Fruit fly (Drosophila melanogaster) whole organism, embryonic: ENCODE results near the gene CG13041.

ENCODE experiments used
- CG11695 ChIP-seq: fragments of 200-800 bp; sonication (Bioruptor generic); IDR thresholded peaks from 3 replicates; pipeline ENCODE4 v1.3.6; 2022; ENCODE audit warnings: missing biosample characterization, missing genetic modification characterization
- CG12236 ChIP-seq: fragments of 200-800 bp; sonication (Bioruptor generic); optimal IDR thresholded peaks from 2 replicates; lab custom pipeline; 2016; ENCODE audit warnings: missing biosample characterization, missing genetic modification characterization
- CG13123 ChIP-seq: fragments of 200-800 bp; sonication (Bioruptor generic); optimal IDR thresholded peaks from 2 replicates; lab custom pipeline; 2016; ENCODE audit warnings: missing biosample characterization, missing genetic modification characterization
- CG13424 ChIP-seq: fragments of 200-800 bp; sonication (Bioruptor generic); optimal IDR thresholded peaks from 2 replicates; lab custom pipeline; 2019; ENCODE audit warnings: missing biosample characterization, mild to moderate bottlenecking, missing genetic modification characterization, moderate library complexity
- CG14014 ChIP-seq: fragments of 200-800 bp; sonication (Bioruptor generic); IDR thresholded peaks from 2 replicates; pipeline ENCODE4 v1.3.6; 2022; ENCODE audit warnings: missing biosample characterization, missing genetic modification characterization
- CG14050 ChIP-seq: fragments of 200-800 bp; sonication (Bioruptor generic); IDR thresholded peaks from 3 replicates; pipeline ENCODE4 v1.3.6; 2022; ENCODE audit warnings: missing biosample characterization, missing genetic modification characterization
- CG14441 ChIP-seq: fragments of 200-800 bp; sonication (Bioruptor generic); IDR thresholded peaks from 2 replicates; pipeline ENCODE4 v1.3.6; 2022; ENCODE audit warnings: missing biosample characterization, missing genetic modification characterization
- CG16779 ChIP-seq: fragments of 200-800 bp; sonication (Bioruptor generic); IDR thresholded peaks from 2 replicates; pipeline ENCODE4 v1.3.6; 2022; ENCODE audit warnings: missing biosample characterization, missing genetic modification characterization
- CG17328 ChIP-seq: fragments of 200-800 bp; sonication (Bioruptor generic); IDR thresholded peaks from 2 replicates; pipeline ENCODE4 v1.3.6; 2022; ENCODE audit warnings: missing biosample characterization, missing genetic modification characterization
- CG17829 ChIP-seq: fragments of 200-800 bp; optimal IDR thresholded peaks from 2 replicates; lab custom pipeline; 2019; ENCODE audit warnings: missing biosample characterization, mild to moderate bottlenecking, missing genetic modification characterization, moderate library complexity
- CG1792 ChIP-seq: fragments of 200-800 bp; sonication (Bioruptor generic); optimal IDR thresholded peaks from 2 replicates; lab custom pipeline; 2016; ENCODE audit warnings: missing biosample characterization, missing genetic modification characterization
- CG18599 ChIP-seq: fragments of 200-800 bp; sonication (Bioruptor generic); optimal IDR thresholded peaks from 3 replicates; lab custom pipeline; 2017; ENCODE audit warnings: missing biosample characterization, missing genetic modification characterization, mild to moderate bottlenecking, moderate library complexity, missing genetic modification reagents
- CG2889 ChIP-seq: fragments of 200-800 bp; sonication (Bioruptor generic); IDR thresholded peaks from 3 replicates; pipeline ENCODE4 v1.3.6; 2022; ENCODE audit warnings: missing biosample characterization, missing genetic modification characterization
- CG33557 ChIP-seq: fragments of 200-800 bp; sonication (Bioruptor generic); optimal IDR thresholded peaks from 2 replicates; lab custom pipeline; 2019; ENCODE audit warnings: missing biosample characterization, mild to moderate bottlenecking, missing genetic modification characterization, moderate library complexity
- CG3847 ChIP-seq: fragments of 200-800 bp; sonication (Bioruptor generic); IDR thresholded peaks from 2 replicates; pipeline ENCODE4 v1.3.6; 2022; ENCODE audit warnings: missing biosample characterization, missing genetic modification characterization
- CG43689 ChIP-seq: fragments of 200-800 bp; sonication (Bioruptor generic); IDR thresholded peaks from 2 replicates; pipeline ENCODE4 v1.3.6; 2022; ENCODE audit warnings: missing biosample characterization, missing genetic modification characterization
- CG4820 ChIP-seq: fragments of 200-800 bp; sonication (Bioruptor generic); optimal IDR thresholded peaks from 3 replicates; lab custom pipeline; 2016; ENCODE audit warnings: missing biosample characterization, missing genetic modification characterization
- CG5953 ChIP-seq: fragments of 200-800 bp; sonication (Bioruptor generic); IDR thresholded peaks from 2 replicates; pipeline ENCODE4 v1.3.6; 2022; ENCODE audit warnings: missing biosample characterization, missing genetic modification characterization
- CG6175 ChIP-seq: fragments of 200-800 bp; sonication (Bioruptor generic); IDR thresholded peaks from 3 replicates; pipeline ENCODE4 v1.3.6; 2022; ENCODE audit warnings: missing biosample characterization, missing genetic modification characterization
- CG7372 ChIP-seq: fragments of 200-800 bp; sonication (Bioruptor generic); IDR thresholded peaks from 2 replicates; pipeline ENCODE4 v1.3.6; 2022; ENCODE audit warnings: missing biosample characterization, missing genetic modification characterization
- CG7987 ChIP-seq: fragments of 200-800 bp; sonication (Bioruptor generic); optimal IDR thresholded peaks from 2 replicates; lab custom pipeline; 2018; ENCODE audit warnings: missing biosample characterization, mild to moderate bottlenecking, missing genetic modification characterization, moderate library complexity
- CG8089 ChIP-seq: fragments of 200-800 bp; sonication (Bioruptor generic); optimal IDR thresholded peaks from 3 replicates; lab custom pipeline; 2016; ENCODE audit warnings: missing biosample characterization, missing genetic modification characterization
- CG9817 ChIP-seq: fragments of 200-800 bp; sonication (Bioruptor generic); optimal IDR thresholded peaks from 2 replicates; lab custom pipeline; 2018; ENCODE audit warnings: missing biosample characterization, mild to moderate bottlenecking, missing genetic modification characterization, moderate library complexity
- CG9932 ChIP-seq: fragments of 200-800 bp; sonication (Bioruptor generic); IDR thresholded peaks from 2 replicates; pipeline ENCODE4 v1.3.6; 2022; ENCODE audit warnings: missing biosample characterization, missing genetic modification characterization
- CHES-1-like ChIP-seq: fragments of 200-800 bp; sonication (Bioruptor generic); optimal IDR thresholded peaks from 2 replicates; lab custom pipeline; 2016; ENCODE audit warnings: missing biosample characterization, missing genetic modification characterization
- Camta ChIP-seq: fragments of 200-800 bp; sonication (Bioruptor generic); optimal IDR thresholded peaks from 2 replicates; lab custom pipeline; 2016; ENCODE audit warnings: missing biosample characterization, missing genetic modification characterization
- Eip74EF ChIP-seq, 2 experiments: fragments of 200-800 bp in 1 of 2; fragments of >200 bp in 1 of 2; sonication (Bioruptor generic) in 1 of 2; optimal IDR thresholded peaks; 2 replicates each; lab custom pipeline; 2017 to 2019; ENCODE audit warnings: missing biosample characterization in 2 of 2, missing genetic modification characterization in 2 of 2, mild to moderate bottlenecking in 1 of 2, moderate library complexity in 1 of 2
- H15 ChIP-seq: fragments of 200-800 bp; sonication (Bioruptor generic); IDR thresholded peaks from 3 replicates; pipeline ENCODE4 v1.3.6; 2022; ENCODE audit warnings: missing biosample characterization, missing genetic modification characterization
- Hey ChIP-seq: fragments of 200-800 bp; sonication (Bioruptor generic); optimal IDR thresholded peaks from 3 replicates; lab custom pipeline; 2018; ENCODE audit warnings: missing biosample characterization, mild to moderate bottlenecking, missing genetic modification characterization
- Lim3 ChIP-seq: fragments of 200-800 bp; sonication (Bioruptor generic); IDR thresholded peaks from 2 replicates; pipeline ENCODE4 v1.3.6; 2022; ENCODE audit warnings: missing biosample characterization, missing genetic modification characterization
- Lpt ChIP-seq: fragments of >200 bp; optimal IDR thresholded peaks from 2 replicates; lab custom pipeline; 2018; ENCODE audit warnings: missing biosample characterization, missing genetic modification characterization
- Max ChIP-seq: fragments of 200-800 bp; sonication (Bioruptor generic); optimal IDR thresholded peaks from 2 replicates; lab custom pipeline; 2016; ENCODE audit warnings: missing biosample characterization, mild to moderate bottlenecking, missing genetic modification characterization
- NC2α ChIP-seq: fragments of 200-800 bp; sonication (Bioruptor generic); optimal IDR thresholded peaks from 2 replicates; lab custom pipeline; 2016; ENCODE audit warnings: missing biosample characterization, missing genetic modification characterization
- NK7.1 ChIP-seq: fragments of 200-800 bp; sonication (Bioruptor generic); optimal IDR thresholded peaks from 3 replicates; lab custom pipeline; 2016; ENCODE audit warnings: missing biosample characterization, missing genetic modification characterization
- Oaz ChIP-seq: fragments of 200-800 bp; sonication (Bioruptor generic); IDR thresholded peaks from 2 replicates; pipeline ENCODE4 v1.3.6; 2022; ENCODE audit warnings: missing biosample characterization, missing genetic modification characterization
- Scr ChIP-seq: fragments of 200-800 bp; sonication (Bioruptor generic); IDR thresholded peaks from 2 replicates; pipeline ENCODE4 v1.3.6; 2022; ENCODE audit warnings: missing biosample characterization, missing genetic modification characterization; ENCODE audit not compliant: partially characterized antibody
- Side ChIP-seq: fragments of 200-800 bp; sonication (Bioruptor generic); optimal IDR thresholded peaks from 2 replicates; lab custom pipeline; 2016; ENCODE audit warnings: missing biosample characterization, missing genetic modification characterization
- Sox100B ChIP-seq: fragments of 200-800 bp; sonication (Bioruptor generic); optimal IDR thresholded peaks from 3 replicates; lab custom pipeline; 2018; ENCODE audit warnings: missing biosample characterization, mild to moderate bottlenecking, missing genetic modification characterization
- ara ChIP-seq: fragments of 200-800 bp; sonication (Bioruptor generic); IDR thresholded peaks from 2 replicates; pipeline ENCODE4 v1.3.6; 2022; ENCODE audit warnings: missing biosample characterization, missing genetic modification characterization
- cas ChIP-seq: fragments of 200-800 bp; sonication (Bioruptor generic); IDR thresholded peaks from 2 replicates; pipeline ENCODE4 v1.3.6; 2022; ENCODE audit warnings: missing biosample characterization, missing genetic modification characterization
- caup ChIP-seq: fragments of 200-800 bp; sonication (Bioruptor generic); optimal IDR thresholded peaks from 3 replicates; lab custom pipeline; 2017; ENCODE audit warnings: missing biosample characterization, mild to moderate bottlenecking, missing genetic modification characterization, moderate library complexity; ENCODE audit not compliant: severe bottlenecking
- chif ChIP-seq, 2 experiments: fragments of 200-800 bp; sonication (Bioruptor generic); optimal IDR thresholded peaks; 3 replicates each; lab custom pipeline; 2016; ENCODE audit warnings: missing biosample characterization in 2 of 2, missing genetic modification characterization in 2 of 2
- esg ChIP-seq: fragments of 200-800 bp; sonication (Bioruptor generic); conservative IDR thresholded peaks from 2 replicates; pipeline ENCODE4 v1.3.6; 2022; ENCODE audit warnings: missing biosample characterization, missing genetic modification characterization
- ftz-f1 ChIP-seq: fragments of 200-800 bp; sonication (Bioruptor generic); optimal IDR thresholded peaks from 2 replicates; lab custom pipeline; 2016; ENCODE audit warnings: missing biosample characterization, missing genetic modification characterization
- gem ChIP-seq: fragments of 200-800 bp; sonication (Bioruptor generic); optimal IDR thresholded peaks from 2 replicates; lab custom pipeline; 2019; ENCODE audit warnings: missing biosample characterization, mild to moderate bottlenecking, missing genetic modification characterization, moderate library complexity
- mam ChIP-seq: fragments of 200-800 bp; sonication (Bioruptor generic); optimal IDR thresholded peaks from 3 replicates; lab custom pipeline; 2016; ENCODE audit warnings: missing biosample characterization, missing genetic modification characterization
- nerfin-1 ChIP-seq: fragments of 200-800 bp; sonication (Bioruptor generic); optimal IDR thresholded peaks from 3 replicates; lab custom pipeline; 2019; ENCODE audit warnings: missing biosample characterization, mild to moderate bottlenecking, missing genetic modification characterization, moderate library complexity
- org-1 ChIP-seq: fragments of 200-800 bp; sonication (Bioruptor generic); optimal IDR thresholded peaks from 2 replicates; lab custom pipeline; 2017; ENCODE audit warnings: missing biosample characterization, missing genetic modification characterization
- pzg ChIP-seq: fragments of 200-800 bp; sonication (Bioruptor generic); optimal IDR thresholded peaks from 3 replicates; lab custom pipeline; 2018; ENCODE audit warnings: missing biosample characterization, mild to moderate bottlenecking, missing genetic modification characterization, moderate library complexity
- so ChIP-seq: fragments of 200-800 bp; sonication (Bioruptor generic); IDR thresholded peaks from 3 replicates; pipeline ENCODE4 v1.3.6; 2022; ENCODE audit warnings: missing biosample characterization, missing genetic modification characterization
- ssp ChIP-seq: fragments of 200-800 bp; sonication (Bioruptor generic); IDR thresholded peaks from 2 replicates; pipeline ENCODE4 v1.3.6; 2022; ENCODE audit warnings: missing biosample characterization, missing genetic modification characterization
- tin ChIP-seq: fragments of 200-800 bp; sonication (Bioruptor generic); optimal IDR thresholded peaks from 3 replicates; lab custom pipeline; 2016; ENCODE audit warnings: missing biosample characterization, missing genetic modification characterization
- yki ChIP-seq: fragments of >200 bp; optimal IDR thresholded peaks from 3 replicates; lab custom pipeline; 2018

The CG13041 gene

dm6 chr3L:16309972-16310371 lies 9.4 kb downstream of the CG13041 start (continued):
- TF ChIP-seq CG1792 (GFP tag; lab: Kevin White, UChicago) (no peak), CG11695 (GFP tag; lab: Robert Waterston, UW) (no peak), CHES-1-like (no peak), CG17829 (no peak), CG7987 (GFP tag; lab: Kevin White, UChicago) (no peak), org-1 (peak; percentile 37), CG14441 (no peak), CG13123 (GFP tag; lab: Kevin White, UChicago) (no peak), ftz-f1 (GFP tag; lab: Kevin White, UChicago) (no peak), Hey (tag; lab: Kevin White, UChicago) (no peak), CG8089 (GFP tag; lab: Kevin White, UChicago) (no peak), Oaz (GFP tag; lab: Robert Waterston, UW) (no peak), Lpt (GFP tag; lab: Kevin White, UChicago) (no peak), CG13424 (tag; lab: Kevin White, UChicago) (no peak), Scr (GFP tag; lab: Robert Waterston, UW) (no peak), Sox100B (GFP tag; lab: Kevin White, UChicago) (no peak), so (no peak), CG14050 (GFP tag; lab: Robert Waterston, UW) (no peak), H15 (no peak), NK7.1 (no peak), ssp (no peak), CG5953 (GFP tag; lab: Robert Waterston, UW) (no peak), CG17328 (GFP tag; lab: Robert Waterston, UW) (no peak), Eip74EF (GFP tag; optimal IDR thresholded peaks at IDR 0.05; lab: Kevin White, UChicago) (no peak), Camta (GFP tag; lab: Kevin White, UChicago) (no peak), cas (GFP tag; lab: Robert Waterston, UW) (no peak), Lim3 (no peak), CG43689 (no peak), pzg (GFP tag; lab: Kevin White, UChicago) (no peak), tin (GFP tag; lab: Kevin White, UChicago) (no peak), CG14014 (GFP tag; lab: Robert Waterston, UW) (peak; percentile 37; the same call in 1 of the 2 replicates), gem (tag; lab: Kevin White, UChicago) (peak; percentile 35), mam (GFP tag; lab: Kevin White, UChicago) (peak; percentile 32), yki (lab: Kevin White, UChicago) (no peak), caup (GFP tag; lab: Kevin White, UChicago) (peak; percentile 11), CG7372 (GFP tag; lab: Robert Waterston, UW) (0 out of 2 replicates have a peak, but pooled peaks have one; percentile 11), CG4820 (GFP tag; lab: Kevin White, UChicago) (no peak), CG9817 (peak; percentile 63), CG9932 (peak; percentile 75), CG12236 (GFP tag; lab: Kevin White, UChicago) (no peak), esg (GFP tag; lab: Robert Waterston, UW) (no peak), CG2889 (no peak), nerfin-1 (tag; lab: Kevin White, UChicago) (no peak), Side (GFP tag; lab: Kevin White, UChicago) (no peak), NC2α (GFP tag; lab: Kevin White, UChicago) (no peak), CG3847 (GFP tag; lab: Robert Waterston, UW) (peak; percentile 26; the same call in 1 of the 2 replicates), CG6175 (GFP tag; lab: Robert Waterston, UW) (no peak), CG33557 (GFP tag; lab: Kevin White, UChicago) (no peak), Max (GFP tag; lab: Kevin White, UChicago) (no peak), ara (GFP tag; lab: Robert Waterston, UW) (0 out of 2 replicates have a peak, but pooled peaks have one; percentile 14), CG16779 (GFP tag; lab: Robert Waterston, UW) (no peak), CG18599 (GFP tag; lab: Kevin White, UChicago) (peak; percentile 42), chif (GFP tag; optimal IDR thresholded peaks at IDR 0.05; lab: Kevin White, UChicago) (peak in 1 of 2 experiments; percentile 10)
